Fruit fly (Drosophila melanogaster) whole organism, embryonic: Measurements from ENCODE around the gene beta'COP.

ENCODE experiments used
- Adf1 ChIP-seq: fragments of 200-800 bp; sonication (Bioruptor generic); IDR thresholded peaks from 2 replicates; pipeline ENCODE4 v1.3.6; 2022; ENCODE audit warnings: missing biosample characterization, missing genetic modification characterization
- B-H1 ChIP-seq: fragments of 200-800 bp; sonication (Bioruptor generic); IDR thresholded peaks from 3 replicates; pipeline ENCODE4 v1.3.6; 2022; ENCODE audit warnings: missing biosample characterization, missing genetic modification characterization
- Bteb2 ChIP-seq: fragments of 200-800 bp; sonication (Bioruptor generic); optimal IDR thresholded peaks from 2 replicates; lab custom pipeline; 2016; ENCODE audit warnings: missing biosample characterization, missing genetic modification characterization
- CG10366 ChIP-seq: fragments of 200-800 bp; sonication (Bioruptor generic); IDR thresholded peaks from 2 replicates; pipeline ENCODE4 v1.3.6; 2022; ENCODE audit warnings: missing biosample characterization, missing genetic modification characterization
- CG11560 ChIP-seq: fragments of 200-800 bp; sonication (Bioruptor generic); IDR thresholded peaks from 3 replicates; pipeline ENCODE4 v1.3.6; 2022; ENCODE audit warnings: missing biosample characterization, missing genetic modification characterization
- CG11723 ChIP-seq: fragments of 200-800 bp; sonication (Bioruptor generic); optimal IDR thresholded peaks from 2 replicates; lab custom pipeline; 2017; ENCODE audit warnings: missing biosample characterization, mild to moderate bottlenecking, missing genetic modification characterization
- CG12299 ChIP-seq: fragments of 200-800 bp; sonication (Bioruptor generic); optimal IDR thresholded peaks from 2 replicates; lab custom pipeline; 2018; ENCODE audit warnings: missing biosample characterization, mild to moderate bottlenecking, missing genetic modification characterization
- CG13775 ChIP-seq: fragments of 200-800 bp; sonication (Bioruptor generic); optimal IDR thresholded peaks from 3 replicates; lab custom pipeline; 2017; ENCODE audit warnings: missing biosample characterization, mild to moderate bottlenecking, missing genetic modification characterization
- CG13894 ChIP-seq: fragments of 200-800 bp; sonication (Bioruptor generic); optimal IDR thresholded peaks from 3 replicates; lab custom pipeline; 2018; ENCODE audit warnings: missing biosample characterization, mild to moderate bottlenecking, missing genetic modification characterization, moderate library complexity
- CG14014 ChIP-seq: fragments of 200-800 bp; sonication (Bioruptor generic); IDR thresholded peaks from 2 replicates; pipeline ENCODE4 v1.3.6; 2022; ENCODE audit warnings: missing biosample characterization, missing genetic modification characterization
- CG15269 ChIP-seq: fragments of 200-800 bp; sonication (Bioruptor generic); optimal IDR thresholded peaks from 2 replicates; lab custom pipeline; 2018; ENCODE audit warnings: missing biosample characterization, mild to moderate bottlenecking, missing genetic modification characterization, moderate library complexity
- CG18476 ChIP-seq: fragments of 200-800 bp; sonication (Bioruptor generic); optimal IDR thresholded peaks from 2 replicates; lab custom pipeline; 2016; ENCODE audit warnings: missing biosample characterization, mild to moderate bottlenecking, missing genetic modification characterization
- CG2199 ChIP-seq: fragments of 200-800 bp; sonication (Bioruptor generic); IDR thresholded peaks from 3 replicates; pipeline ENCODE4 v1.3.6; 2022; ENCODE audit warnings: missing biosample characterization, missing genetic modification characterization
- CG30403 ChIP-seq: fragments of 200-800 bp; sonication (Bioruptor generic); optimal IDR thresholded peaks from 3 replicates; lab custom pipeline; 2016; ENCODE audit warnings: missing biosample characterization, missing genetic modification characterization
- CG3065 ChIP-seq: fragments of 200-800 bp; sonication (Bioruptor generic); optimal IDR thresholded peaks from 2 replicates; lab custom pipeline; 2016; ENCODE audit warnings: missing biosample characterization, missing genetic modification characterization
- CG31365 ChIP-seq: fragments of 200-800 bp; sonication (Bioruptor generic); optimal IDR thresholded peaks from 2 replicates; lab custom pipeline; 2018; ENCODE audit warnings: missing biosample characterization, mild to moderate bottlenecking, missing genetic modification characterization
- CG6175 ChIP-seq: fragments of 200-800 bp; sonication (Bioruptor generic); IDR thresholded peaks from 3 replicates; pipeline ENCODE4 v1.3.6; 2022; ENCODE audit warnings: missing biosample characterization, missing genetic modification characterization
- CG6689 ChIP-seq: fragments of 200-800 bp; sonication (Bioruptor generic); IDR thresholded peaks from 2 replicates; pipeline ENCODE4 v1.3.6; 2022; ENCODE audit warnings: missing biosample characterization, missing genetic modification characterization
- CG7271 ChIP-seq: fragments of 200-800 bp; sonication (Bioruptor generic); optimal IDR thresholded peaks from 2 replicates; lab custom pipeline; 2018; ENCODE audit warnings: missing biosample characterization, mild to moderate bottlenecking, missing genetic modification characterization, moderate library complexity
- CG7928 ChIP-seq: fragments of 200-800 bp; sonication (Bioruptor generic); optimal IDR thresholded peaks from 2 replicates; lab custom pipeline; 2017; ENCODE audit warnings: missing biosample characterization, mild to moderate bottlenecking, missing genetic modification characterization
- CG8281 ChIP-seq: fragments of 200-800 bp; sonication (Bioruptor generic); optimal IDR thresholded peaks from 2 replicates; lab custom pipeline; 2018; ENCODE audit warnings: missing biosample characterization, mild to moderate bottlenecking, missing genetic modification characterization, moderate library complexity
- CG8478 ChIP-seq: fragments of >200 bp; optimal IDR thresholded peaks from 2 replicates; lab custom pipeline; 2018
- Dfd ChIP-seq, 2 experiments: fragments of >200 bp; optimal IDR thresholded peaks; 2 replicates each; lab custom pipeline; 2017; ENCODE audit warnings: missing biosample characterization in 2 of 2, missing genetic modification characterization in 2 of 2
- Doc3 ChIP-seq: fragments of 200-800 bp; sonication (Bioruptor generic); IDR thresholded peaks from 3 replicates; pipeline ENCODE4 v1.3.6; 2022; ENCODE audit warnings: missing biosample characterization, missing genetic modification characterization; ENCODE audit not compliant: partially characterized antibody
- HLH54F ChIP-seq: fragments of 200-800 bp; sonication (Bioruptor generic); optimal IDR thresholded peaks from 3 replicates; lab custom pipeline; 2016; ENCODE audit warnings: missing biosample characterization, missing genetic modification characterization
- Hand ChIP-seq: fragments of 200-800 bp; sonication (Bioruptor generic); optimal IDR thresholded peaks from 2 replicates; lab custom pipeline; 2017; ENCODE audit warnings: mild to moderate bottlenecking, missing biosample characterization, missing genetic modification reagents, missing genetic modification characterization
- Hr51 ChIP-seq, 2 experiments: fragments of 200-800 bp; sonication (Bioruptor generic); optimal IDR thresholded peaks; 2 replicates in 1 of 2; 3 replicates in 1 of 2; lab custom pipeline; 2016 to 2018; ENCODE audit warnings: missing biosample characterization in 2 of 2, missing genetic modification characterization in 2 of 2, mild to moderate bottlenecking in 1 of 2, moderate library complexity in 1 of 2
- Jarid2 ChIP-seq: fragments of 200-800 bp; sonication (Bioruptor generic); optimal IDR thresholded peaks from 3 replicates; lab custom pipeline; 2017; ENCODE audit warnings: mild to moderate bottlenecking, missing biosample characterization, missing genetic modification reagents, missing genetic modification characterization
- Mes4 ChIP-seq: fragments of 200-800 bp; sonication (Bioruptor generic); optimal IDR thresholded peaks from 2 replicates; lab custom pipeline; 2016; ENCODE audit warnings: missing biosample characterization, missing genetic modification characterization
- Sox100B ChIP-seq: fragments of 200-800 bp; sonication (Bioruptor generic); optimal IDR thresholded peaks from 3 replicates; lab custom pipeline; 2018; ENCODE audit warnings: missing biosample characterization, mild to moderate bottlenecking, missing genetic modification characterization
- bbx ChIP-seq: fragments of 200-800 bp; sonication (Bioruptor generic); IDR thresholded peaks from 2 replicates; pipeline ENCODE4 v1.3.6; 2022; ENCODE audit warnings: missing biosample characterization, missing genetic modification characterization; ENCODE audit not compliant: partially characterized antibody
- btn ChIP-seq: fragments of 200-800 bp; sonication (Bioruptor generic); optimal IDR thresholded peaks from 2 replicates; lab custom pipeline; 2016; ENCODE audit warnings: missing biosample characterization, missing genetic modification characterization
- cato ChIP-seq: fragments of 200-800 bp; sonication (Bioruptor generic); optimal IDR thresholded peaks from 2 replicates; lab custom pipeline; 2016; ENCODE audit warnings: missing biosample characterization, missing genetic modification characterization, borderline replicate concordance
- ewg ChIP-seq: fragments of 200-800 bp; sonication (Bioruptor generic); optimal IDR thresholded peaks from 3 replicates; lab custom pipeline; 2017; ENCODE audit warnings: mild to moderate bottlenecking, missing biosample characterization, missing genetic modification reagents, missing genetic modification characterization
- fd64A ChIP-seq: fragments of 200-800 bp; sonication (Bioruptor generic); optimal IDR thresholded peaks from 3 replicates; lab custom pipeline; 2018; ENCODE audit warnings: missing biosample characterization, mild to moderate bottlenecking, missing genetic modification characterization
- fd96Cb ChIP-seq: fragments of 200-800 bp; sonication (Bioruptor generic); optimal IDR thresholded peaks from 2 replicates; lab custom pipeline; 2018; ENCODE audit warnings: missing biosample characterization, mild to moderate bottlenecking, missing genetic modification characterization, moderate library complexity
- gt ChIP-seq: fragments of 200-800 bp; sonication (Bioruptor generic); IDR thresholded peaks from 2 replicates; pipeline ENCODE4 v1.3.6; 2022; ENCODE audit warnings: missing biosample characterization, missing genetic modification characterization
- jigr1 ChIP-seq: fragments of 200-800 bp; sonication (Bioruptor generic); IDR thresholded peaks from 3 replicates; pipeline ENCODE4 v1.3.6; 2022; ENCODE audit warnings: missing biosample characterization, missing genetic modification characterization
- kni ChIP-seq: fragments of 200-800 bp; sonication (Bioruptor generic); optimal IDR thresholded peaks from 3 replicates; lab custom pipeline; 2017; ENCODE audit warnings: mild to moderate bottlenecking, missing biosample characterization, missing genetic modification reagents, missing genetic modification characterization
- lola ChIP-seq, 3 experiments: fragments of >200 bp in 2 of 3; fragments of 200-800 bp in 1 of 3; sonication (Bioruptor generic) in 1 of 3; optimal IDR thresholded peaks; 2 replicates each; lab custom pipeline; 2017 to 2019; ENCODE audit warnings: missing biosample characterization in 3 of 3, missing genetic modification characterization in 3 of 3, mild to moderate bottlenecking in 1 of 3, moderate library complexity in 1 of 3
- nerfin-2 ChIP-seq: fragments of 200-800 bp; sonication (Bioruptor generic); IDR thresholded peaks from 2 replicates; pipeline ENCODE4 v1.3.6; 2022; ENCODE audit warnings: missing biosample characterization, missing genetic modification characterization; ENCODE audit not compliant: partially characterized antibody
- prd ChIP-seq, 3 experiments: fragments of >200 bp in 2 of 3; fragments of 200-800 bp in 1 of 3; sonication (Bioruptor generic) in 1 of 3; optimal IDR thresholded peaks in 2 of 3; IDR thresholded peaks in 1 of 3; 2 replicates in 2 of 3; 3 replicates in 1 of 3; pipeline versions ENCODE4 v1.3.6 to Lab custom; 2017 to 2022; ENCODE audit warnings: missing biosample characterization in 1 of 3, missing genetic modification characterization in 1 of 3
- sc ChIP-seq, 3 experiments: fragments of >200 bp in 2 of 3; fragments of 200-800 bp in 1 of 3; sonication (Bioruptor generic) in 1 of 3; optimal IDR thresholded peaks; 2 replicates in 2 of 3; 3 replicates in 1 of 3; lab custom pipeline; 2017; ENCODE audit warnings: mild to moderate bottlenecking in 1 of 3, missing biosample characterization in 1 of 3, missing genetic modification characterization in 1 of 3, missing genetic modification reagents in 1 of 3
- sens-2 ChIP-seq: fragments of 200-800 bp; sonication (Bioruptor generic); IDR thresholded peaks from 2 replicates; pipeline ENCODE4 v1.3.6; 2022; ENCODE audit warnings: missing biosample characterization, missing genetic modification characterization
- sim ChIP-seq: fragments of 200-800 bp; sonication (Bioruptor generic); IDR thresholded peaks from 2 replicates; pipeline ENCODE4 v1.3.6; 2022; ENCODE audit warnings: missing biosample characterization, missing genetic modification characterization
- tll ChIP-seq, 2 experiments: fragments of 200-800 bp in 1 of 2; fragments of >200 bp in 1 of 2; sonication (Bioruptor generic) in 1 of 2; optimal IDR thresholded peaks; 2 replicates each; lab custom pipeline; 2017 to 2019; ENCODE audit warnings: missing biosample characterization in 2 of 2, missing genetic modification characterization in 2 of 2, mild to moderate bottlenecking in 1 of 2, moderate library complexity in 1 of 2
- tup ChIP-seq: fragments of 200-800 bp; sonication (Bioruptor generic); optimal IDR thresholded peaks from 2 replicates; lab custom pipeline; 2016; ENCODE audit warnings: missing biosample characterization, mild to moderate bottlenecking, missing genetic modification characterization, moderate library complexity
- zf30C ChIP-seq: fragments of 200-800 bp; sonication (Bioruptor generic); optimal IDR thresholded peaks from 3 replicates; lab custom pipeline; 2018; ENCODE audit warnings: missing biosample characterization, mild to moderate bottlenecking, missing genetic modification characterization

The beta'COP gene

dm6 chr2L:13387255-13387654, 8.6 kb downstream of the beta'COP start, which contains the start of the genes Ing5 and CG7099 (continued):
- TF ChIP-seq cato (GFP tag; lab: Kevin White, UChicago) (peak; percentile 94), CG15269 (tag; lab: Kevin White, UChicago) (peak; percentile 96), Hr51 (GFP tag; optimal IDR thresholded peaks at IDR 0.05; lab: Kevin White, UChicago) (peak; percentile 95 to 96), CG12299 (peak; percentile 93), CG11723 (GFP tag; lab: Kevin White, UChicago) (peak; percentile 89), CG11560 (tag; lab: Robert Waterston, UW) (peak; percentile 87), Dfd (GFP tag; optimal IDR thresholded peaks at IDR 0.05; lab: Kevin White, UChicago) (no peak), CG7928 (GFP tag; lab: Kevin White, UChicago) (peak; percentile 77), CG31365 (no peak), HLH54F (GFP tag; lab: Kevin White, UChicago) (peak; percentile 92), fd64A (GFP tag; lab: Kevin White, UChicago) (peak; percentile 77), CG14014 (GFP tag; lab: Robert Waterston, UW) (peak; percentile 97), CG6175 (peak; percentile 90), Hand (GFP tag; lab: Kevin White, UChicago) (peak; percentile 81), CG3065 (GFP tag; lab: Kevin White, UChicago) (peak; percentile 95), sens-2 (GFP tag; lab: Robert Waterston, UW) (peak; percentile 92), sim (GFP tag; lab: Robert Waterston, UW) (peak; percentile 82; the same call in 1 of the 2 replicates), lola (GFP tag; optimal IDR thresholded peaks at IDR 0.05; lab: Kevin White, UChicago) (peak in 1 of 3 experiments; percentile 94), nerfin-2 (GFP tag; lab: Robert Waterston, UW) (peak; percentile 71), sc (optimal IDR thresholded peaks at IDR 0.05; lab: Kevin White, UChicago) (no peak), sc (GFP tag; optimal IDR thresholded peaks at IDR 0.05; lab: Kevin White, UChicago) (peak; percentile 93), tup (peak; percentile 93), Doc3 (GFP tag; lab: Robert Waterston, UW) (0 out of 3 replicates have a peak, but pooled peaks have one; percentile 49), zf30C (no peak), CG8478 (no peak), btn (GFP tag; lab: Kevin White, UChicago) (peak; percentile 61), ewg (GFP tag; lab: Kevin White, UChicago) (peak; percentile 93), prd (optimal IDR thresholded peaks at IDR 0.05; lab: Kevin White, UChicago) (no peak), prd (GFP tag; IDR thresholded peaks at IDR 0.05; lab: Robert Waterston, UW) (peak; percentile 98), CG2199 (GFP tag; lab: Robert Waterston, UW) (peak; percentile 94), jigr1 (GFP tag; lab: Robert Waterston, UW) (peak; percentile 94), Mes4 (GFP tag; lab: Kevin White, UChicago) (peak; percentile 75), Bteb2 (GFP tag; lab: Kevin White, UChicago) (peak; percentile 91), Sox100B (GFP tag; lab: Kevin White, UChicago) (peak; percentile 92), Jarid2 (GFP tag; lab: Kevin White, UChicago) (no peak), CG10366 (GFP tag; lab: Robert Waterston, UW) (peak; percentile 97), kni (GFP tag; lab: Kevin White, UChicago) (no peak), CG7271 (peak; percentile 89), CG6689 (GFP tag; lab: Robert Waterston, UW) (peak; percentile 96), CG8281 (tag; lab: Kevin White, UChicago) (peak; percentile 85), tll (GFP tag; optimal IDR thresholded peaks at IDR 0.05; lab: Kevin White, UChicago) (peak in 1 of 2 experiments; percentile 43), CG13775 (GFP tag; lab: Kevin White, UChicago) (peak; percentile 97), CG30403 (GFP tag; lab: Kevin White, UChicago) (peak; percentile 98), bbx (peak; percentile 53), B-H1 (GFP tag; lab: Robert Waterston, UW) (peak; percentile 95), fd96Cb (tag; lab: Kevin White, UChicago) (peak; percentile 96), CG18476 (GFP tag; lab: Kevin White, UChicago) (peak; percentile 95), gt (peak; percentile 92), CG13894 (tag; lab: Kevin White, UChicago) (peak; percentile 96), Adf1 (peak; percentile 72)
